Fruit fly (Drosophila melanogaster): ENCODE results near the gene CG14374.

The CG14374 gene

DNA sequence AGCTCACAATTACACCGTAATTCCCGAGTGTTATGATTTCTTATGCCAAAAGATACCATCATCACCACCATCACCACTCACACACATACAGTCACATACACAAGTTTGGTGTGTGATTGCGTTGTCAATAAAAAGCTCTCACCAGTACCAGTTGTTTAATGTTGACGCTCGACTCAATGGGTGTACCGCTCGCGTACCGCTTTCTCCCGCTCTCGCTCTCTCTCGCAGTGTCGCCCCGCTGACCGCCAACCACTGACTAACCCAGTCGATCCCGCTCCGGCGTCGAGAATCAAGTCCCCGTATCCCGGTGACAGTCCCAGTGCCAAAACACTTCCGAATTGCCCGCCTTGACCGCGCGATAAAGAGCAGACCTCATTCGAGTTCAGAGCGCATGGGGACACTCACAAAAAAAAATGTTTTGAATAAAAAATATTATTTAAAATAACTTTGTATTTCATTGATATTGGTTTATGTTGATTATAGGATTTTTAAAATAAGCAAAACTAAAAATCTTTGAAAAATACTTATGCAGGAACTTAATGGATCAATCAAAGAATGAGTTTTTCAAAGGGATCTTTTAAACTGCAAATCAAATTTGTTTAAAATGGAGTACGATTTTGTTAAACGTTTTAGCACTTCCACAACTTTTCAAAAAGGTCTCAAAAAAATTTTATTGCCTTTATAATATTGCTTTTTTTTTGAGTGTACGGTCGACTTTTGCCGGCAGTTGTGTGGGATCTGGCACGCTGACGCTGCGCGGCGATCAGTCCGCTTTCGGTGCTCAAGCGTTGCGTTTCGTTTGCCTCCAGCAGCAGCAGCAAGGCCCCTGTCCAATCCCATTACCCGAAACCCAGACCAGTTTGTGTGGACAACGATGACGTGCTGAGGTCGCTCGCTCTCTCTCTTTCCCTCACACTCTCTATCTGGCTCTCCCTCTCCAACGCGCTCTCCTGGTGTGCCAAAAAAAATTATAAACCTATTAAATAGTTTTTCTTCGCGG is 32.5 kb downstream of the CG14374 start, which contains the start of gene Dic1 (continued):
- peak; percentile 97 for TF ChIP-seq Ssrp (tag; optimal IDR thresholded peaks at IDR 0.05)
- peak; percentile 54 for TF ChIP-seq Hey (tag; optimal IDR thresholded peaks at IDR 0.05)
- peak; percentile 97 for TF ChIP-seq Spps (tag; optimal IDR thresholded peaks at IDR 0.05)
- TF ChIP-seq PHDP (tag; optimal IDR thresholded peaks at IDR 0.05): peak; percentile 97
- TF ChIP-seq dan (GFP tag; IDR thresholded peaks at IDR 0.05): no peak
- peak; percentile 95 for TF ChIP-seq CG12155 (GFP tag; optimal IDR thresholded peaks at IDR 0.05)
- peak; percentile 79 for TF ChIP-seq H2.0 (GFP tag; IDR thresholded peaks at IDR 0.05)
- TF ChIP-seq CG7963 (GFP tag; IDR thresholded peaks at IDR 0.05; ENCODE audit: partially characterized antibody): no peak; the same call in 2 of the 3 replicates
- peak; percentile 84 for TF ChIP-seq CG9876 (GFP tag; optimal IDR thresholded peaks at IDR 0.05)
- TF ChIP-seq sim (GFP tag; IDR thresholded peaks at IDR 0.05): no peak
- TF ChIP-seq CG12769 (tag; optimal IDR thresholded peaks at IDR 0.05): peak; percentile 100
- TF ChIP-seq sr (GFP tag; IDR thresholded peaks at IDR 0.05): peak; percentile 80
- TF ChIP-seq toy (GFP tag; IDR thresholded peaks at IDR 0.05): peak; percentile 83
- peak; percentile 94 for TF ChIP-seq CG15601 (tag; optimal IDR thresholded peaks at IDR 0.05)
- TF ChIP-seq nerfin-1 (tag; optimal IDR thresholded peaks at IDR 0.05): peak; percentile 97
- TF ChIP-seq vnd (GFP tag; IDR thresholded peaks at IDR 0.05; ENCODE audit: partially characterized antibody): 0 out of 3 replicates have a peak, but pooled peaks have one; percentile 7
- TF ChIP-seq cg (GFP tag; optimal IDR thresholded peaks at IDR 0.05): peak; percentile 74
- no peak for TF ChIP-seq Lpt (GFP tag; optimal IDR thresholded peaks at IDR 0.05)
- TF ChIP-seq CG1529 (GFP tag; optimal IDR thresholded peaks at IDR 0.05): peak; percentile 94
- peak; percentile 53; the same call in 1 of the 3 replicates for TF ChIP-seq HLH4C (GFP tag; IDR thresholded peaks at IDR 0.05; ENCODE audit: partially characterized antibody)
- TF ChIP-seq CG9817 (tag; optimal IDR thresholded peaks at IDR 0.05): peak; percentile 95
- peak; percentile 84 for TF ChIP-seq CG12219 (GFP tag; optimal IDR thresholded peaks at IDR 0.05)
- peak; percentile 84 for TF ChIP-seq CG1792 (GFP tag; optimal IDR thresholded peaks at IDR 0.05)
- peak; percentile 87 for TF ChIP-seq CG16863 (GFP tag; optimal IDR thresholded peaks at IDR 0.05)
- peak; percentile 96 for TF ChIP-seq CG8388 (GFP tag; optimal IDR thresholded peaks at IDR 0.05)
- TF ChIP-seq CG1233 (GFP tag; optimal IDR thresholded peaks at IDR 0.05): peak; percentile 97
- TF ChIP-seq Tbp (GFP tag; optimal IDR thresholded peaks at IDR 0.05): no peak
- TF ChIP-seq chn (GFP tag; optimal IDR thresholded peaks at IDR 0.05): peak; percentile 93
- TF ChIP-seq Antp (GFP tag; optimal IDR thresholded peaks at IDR 0.05): peak; percentile 88
- peak; percentile 85 for TF ChIP-seq CG6175 (GFP tag; IDR thresholded peaks at IDR 0.05)
- peak; percentile 77 for TF ChIP-seq CG1024 (GFP tag; IDR thresholded peaks at IDR 0.05)
- TF ChIP-seq CG8281 (tag; optimal IDR thresholded peaks at IDR 0.05): peak; percentile 87
- peak; percentile 86 for TF ChIP-seq so (GFP tag; IDR thresholded peaks at IDR 0.05)
- peak; percentile 84 for TF ChIP-seq corto (GFP tag; optimal IDR thresholded peaks at IDR 0.05)
- peak; percentile 77 for TF ChIP-seq CG4707 (GFP tag; optimal IDR thresholded peaks at IDR 0.05)
- TF ChIP-seq bigmax (GFP tag; optimal IDR thresholded peaks at IDR 0.05): no peak
- TF ChIP-seq amos (GFP tag; IDR thresholded peaks at IDR 0.05; ENCODE audit: partially characterized antibody): no peak; the same call in 1 of the 2 replicates
- peak in 1 of 2 experiments; percentile 59 for TF ChIP-seq crp (GFP tag; optimal IDR thresholded peaks at IDR 0.05)
- peak; percentile 96 for TF ChIP-seq Hr3 (GFP tag; optimal IDR thresholded peaks at IDR 0.05)
- TF ChIP-seq prd (optimal IDR thresholded peaks at IDR 0.05): no peak
- peak; percentile 92 for TF ChIP-seq prd (GFP tag; IDR thresholded peaks at IDR 0.05)
- peak; percentile 95 for TF ChIP-seq D19A (tag; optimal IDR thresholded peaks at IDR 0.05)
- peak; percentile 88 to 92 for TF ChIP-seq chif (GFP tag; optimal IDR thresholded peaks at IDR 0.05)
- peak; percentile 86 for TF ChIP-seq Oaz (GFP tag; IDR thresholded peaks at IDR 0.05)
- TF ChIP-seq slbo (GFP tag; IDR thresholded peaks at IDR 0.05): peak; percentile 93
- no peak for TF ChIP-seq CG8478 (optimal IDR thresholded peaks at IDR 0.05)
- peak; percentile 94 for TF ChIP-seq HLH3B (GFP tag; IDR thresholded peaks at IDR 0.05)
- peak; percentile 99 for TF ChIP-seq CG12659 (GFP tag; optimal IDR thresholded peaks at IDR 0.05)

All from whole organism, embryonic.